Worm (Caenorhabditis elegans): Measurements from ENCODE around the gene srv-29.

The srv-29 gene

DNA sequence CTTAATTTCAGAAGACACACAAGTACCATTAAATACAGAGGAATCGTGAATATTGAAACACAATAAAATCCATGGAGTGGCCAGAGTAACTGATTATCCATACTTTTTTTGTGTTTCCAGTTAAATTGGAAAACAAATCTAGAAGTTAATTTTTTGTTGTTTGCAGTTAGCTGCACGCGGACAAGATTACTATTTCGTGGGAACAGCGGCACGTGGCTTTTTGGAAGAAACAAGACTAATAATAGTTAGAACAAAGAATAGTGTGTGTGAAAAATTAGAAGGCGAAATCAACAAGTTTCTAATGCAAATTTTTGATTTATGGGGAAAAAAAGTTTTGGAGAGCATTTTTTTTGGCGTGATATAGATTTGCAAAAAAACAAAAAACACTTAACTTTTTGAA, at the start of gene srv-29:
Gene srv-29 (minus strand): TSS at position 101 of the 400 bp plus-strand sequence.
- TF ChIP-seq skn-1 (tag; optimal IDR thresholded peaks at IDR 0.05): no peak
- TF ChIP-seq fkh-2 (tag; optimal IDR thresholded peaks at IDR 0.05): no peak

DNA sequence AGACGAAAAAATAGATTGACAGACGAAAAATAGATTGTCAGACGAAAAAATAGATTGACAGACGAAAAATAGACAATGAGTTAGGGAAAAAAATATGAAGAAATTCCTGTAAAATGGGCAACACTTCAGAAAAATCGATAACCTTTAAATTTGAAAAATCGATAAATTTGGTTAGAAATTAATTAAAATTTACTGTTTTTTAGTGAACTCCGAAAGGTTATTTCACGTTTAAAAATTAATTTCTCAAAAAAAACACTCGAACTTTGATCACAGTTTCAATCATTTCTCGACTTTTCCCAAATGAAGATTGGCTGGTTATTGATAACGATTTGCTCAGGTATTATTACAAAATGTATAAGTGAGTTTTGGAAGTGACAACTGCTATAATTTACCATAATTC, 41.0 kb upstream of the srv-29 start, which contains the start of gene csp-2:
Gene csp-2 (plus strand): TSS at position 301 of the 400 bp plus-strand sequence.
- TF ChIP-seq nhr-23 (tag; optimal IDR thresholded peaks at IDR 0.05) (no peak), ceh-9 (tag; optimal IDR thresholded peaks at IDR 0.05) (no peak), nhr-25 (tag; optimal IDR thresholded peaks at IDR 0.05) (no peak), ceh-82 (tag; optimal IDR thresholded peaks at IDR 0.05) (no peak)

ce11 chrIV:6303642-6304041, 37.2 kb upstream of the srv-29 start, which contains the start of gene srv-25:
srv-25 (minus strand) TSS chrIV:6303742.
- TF ChIP-seq ztf-4 (tag; optimal IDR thresholded peaks at IDR 0.05) (no peak), ceh-9 (tag; optimal IDR thresholded peaks at IDR 0.05) (no peak), nhr-25 (tag; optimal IDR thresholded peaks at IDR 0.05) (no peak), pha-4 (tag; optimal IDR thresholded peaks at IDR 0.05) (no peak), nhr-11 (tag; optimal IDR thresholded peaks at IDR 0.05) (no peak)

DNA sequence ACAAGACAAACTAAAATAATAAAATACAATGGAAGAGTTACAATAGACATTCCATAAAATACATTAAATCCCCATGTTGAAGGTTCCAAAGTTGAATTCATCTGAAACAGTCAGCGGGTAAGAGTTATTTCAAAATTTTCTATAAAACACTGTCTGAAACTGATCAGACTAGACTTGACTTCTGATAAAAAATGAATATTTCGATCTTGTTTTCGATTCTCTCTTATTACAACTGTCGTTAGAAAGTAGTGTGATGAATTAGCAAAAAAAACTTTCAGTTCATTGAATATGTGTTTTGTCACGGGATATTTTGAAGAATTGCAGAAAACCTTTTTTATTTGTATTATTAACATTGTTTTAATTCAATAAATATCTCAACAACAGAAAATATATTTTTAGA, 35.4 kb upstream of the srv-29 start, which contains the start of gene srv-26:
Gene srv-26 (minus strand): TSS at position 101 of the 400 bp plus-strand sequence.
- no peak for TF ChIP-seq R02D3.7 (tag; optimal IDR thresholded peaks at IDR 0.05)

DNA sequence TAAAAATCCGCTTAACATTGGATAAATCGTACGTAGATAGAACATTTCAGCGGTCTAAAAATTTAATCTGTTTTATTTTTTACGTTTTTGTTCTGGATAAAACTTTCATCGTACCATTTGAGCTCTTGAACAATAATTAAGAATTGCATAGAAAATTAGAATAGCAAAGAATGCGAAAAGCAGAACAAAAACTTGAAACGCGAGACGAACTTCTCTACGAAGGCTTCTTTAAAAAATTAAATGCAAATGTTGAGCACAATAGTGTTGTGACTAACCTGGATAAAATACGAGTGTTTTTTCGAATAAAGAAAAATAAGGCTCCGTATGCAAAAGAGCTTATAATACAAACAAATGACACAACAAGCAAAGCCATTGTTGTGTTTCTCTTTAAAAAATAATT, 33.1 kb upstream of the srv-29 start:
- no peak for TF ChIP-seq lin-15B (tag; optimal IDR thresholded peaks at IDR 0.05)
- no peak for TF ChIP-seq R02D3.7 (tag; optimal IDR thresholded peaks at IDR 0.05)
- TF ChIP-seq nhr-77 (tag; optimal IDR thresholded peaks at IDR 0.05): no peak
- TF ChIP-seq sea-2 (GFP tag; optimal IDR thresholded peaks at IDR 0.05): no peak
- no peak for TF ChIP-seq nhr-67 (tag; optimal IDR thresholded peaks at IDR 0.05)
- TF ChIP-seq lsy-12 (tag; optimal IDR thresholded peaks at IDR 0.05): no peak
- no peak for TF ChIP-seq fkh-10 (GFP tag; optimal IDR thresholded peaks at IDR 0.05)
- no peak for TF ChIP-seq mml-1 (tag; optimal IDR thresholded peaks at IDR 0.05)
- TF ChIP-seq fos-1 (tag; optimal IDR thresholded peaks at IDR 0.05): no peak
- no peak for TF ChIP-seq hmg-11 (tag; optimal IDR thresholded peaks at IDR 0.05)
- TF ChIP-seq elt-2 (tag; optimal IDR thresholded peaks at IDR 0.05): no peak
- no peak for TF ChIP-seq snpc-4 (tag; optimal IDR thresholded peaks at IDR 0.05)
- TF ChIP-seq unc-39 (tag; optimal IDR thresholded peaks at IDR 0.05): no peak
- no peak for TF ChIP-seq elt-1 (tag; optimal IDR thresholded peaks at IDR 0.05)
- no peak for TF ChIP-seq lin-39 (tag; optimal IDR thresholded peaks at IDR 0.05)
- TF ChIP-seq nhr-11 (tag; optimal IDR thresholded peaks at IDR 0.05): no peak
- no peak for TF ChIP-seq nhr-23 (tag; optimal IDR thresholded peaks at IDR 0.05)

- TF ChIP-seq skn-1 (tag; optimal IDR thresholded peaks at IDR 0.05): no peak
- TF ChIP-seq zag-1 (tag; optimal IDR thresholded peaks at IDR 0.05): no peak
- TF ChIP-seq daf-12 (tag; optimal IDR thresholded peaks at IDR 0.05): no peak
- no peak for TF ChIP-seq nhr-28 (tag; optimal IDR thresholded peaks at IDR 0.05)
- no peak for TF ChIP-seq unc-39 (tag; optimal IDR thresholded peaks at IDR 0.05)
- no peak for TF ChIP-seq ceh-16 (tag; optimal IDR thresholded peaks at IDR 0.05)
- TF ChIP-seq egl-27 (tag; optimal IDR thresholded peaks at IDR 0.05): no peak
- no peak for TF ChIP-seq unc-62 (GFP tag; optimal IDR thresholded peaks at IDR 0.05)
Observed at ce11 chrIV:6298253-6298652, 31.9 kb upstream of the srv-29 start, which contains the start of gene srv-27. srv-27 (minus strand) TSS chrIV:6298353.

DNA sequence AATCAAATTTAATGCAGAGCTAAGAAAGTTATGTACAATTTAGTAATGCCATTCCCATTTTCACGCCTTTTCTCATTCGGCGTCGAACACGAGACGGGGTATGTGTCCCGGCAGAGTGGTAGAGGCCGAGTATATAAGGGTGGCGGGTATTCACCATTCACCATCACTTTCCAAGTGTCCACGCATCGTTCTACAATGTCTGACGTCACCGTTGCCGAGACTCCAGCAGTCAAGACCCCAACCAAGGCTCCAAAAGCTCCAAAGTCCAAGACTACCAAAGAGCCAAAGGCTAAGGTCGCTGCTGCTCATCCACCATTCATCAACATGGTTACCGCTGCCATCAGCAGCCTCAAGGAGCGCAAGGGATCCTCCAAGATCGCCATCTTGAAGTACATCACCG, 27.7 kb upstream of the srv-29 start, which contains the start of gene hil-2:
Gene hil-2 (plus strand): TSS at position 160 of the 400 bp plus-strand sequence.
- TF ChIP-seq lin-39 (tag; optimal IDR thresholded peaks at IDR 0.05) (peak; percentile 23), unc-39 (tag; optimal IDR thresholded peaks at IDR 0.05) (no peak), elt-3 (tag; optimal IDR thresholded peaks at IDR 0.05) (no peak)
